Worm (Caenorhabditis elegans) whole organism, L1 larva: ENCODE measurements around the gene exos-4.2.

Source experiments
- C04F5.9 ChIP-seq: sonication (generic microtip); optimal IDR thresholded peaks from 2 replicates; lab custom pipeline; 2016; ENCODE audit warnings: missing genetic modification characterization, missing compliant biosample characterization
- C16A3.4 ChIP-seq: fragments of 150-350 bp; optimal IDR thresholded peaks from 2 replicates; lab custom pipeline; 2014; ENCODE audit warnings: missing biosample characterization, missing genetic modification characterization
- C34B4.2 ChIP-seq: sonication (generic microtip); optimal IDR thresholded peaks from 2 replicates; lab custom pipeline; 2017; ENCODE audit warnings: mild to moderate bottlenecking, missing genetic modification characterization, missing compliant biosample characterization
- blmp-1 ChIP-seq: fragments of 150-350 bp; optimal IDR thresholded peaks from 2 replicates; lab custom pipeline; 2014; ENCODE audit warnings: missing biosample characterization, missing genetic modification characterization
- ceh-63 ChIP-seq: fragments of 200-800 bp; sonication (Bioruptor generic); optimal IDR thresholded peaks from 2 replicates; lab custom pipeline; 2018; ENCODE audit warnings: mild to moderate bottlenecking, missing genetic modification characterization, missing compliant biosample characterization
- ceh-90 ChIP-seq: sonication (generic microtip); optimal IDR thresholded peaks from 2 replicates; lab custom pipeline; 2016; ENCODE audit warnings: missing genetic modification characterization, missing compliant biosample characterization
- dpl-1 ChIP-seq, 3 experiments: fragments of 150-350 bp in 2 of 3; sonication (generic microtip) in 1 of 3; optimal IDR thresholded peaks; 2 replicates each; lab custom pipeline; 2014 to 2017; ENCODE audit warnings: missing biosample characterization in 3 of 3, missing genetic modification characterization in 3 of 3, missing genetic modification reagents in 3 of 3
- efl-1 ChIP-seq, 4 experiments: fragments of 150-350 bp; optimal IDR thresholded peaks in 3 of 4; peaks in 1 of 4; 1 replicate in 1 of 4; 2 replicates in 3 of 4; lab custom pipeline; 2014; ENCODE audit warnings: missing biosample characterization in 2 of 4, missing genetic modification characterization in 2 of 4, missing genetic modification reagents in 2 of 4
- egl-13 ChIP-seq: sonication (generic microtip); optimal IDR thresholded peaks from 2 replicates; lab custom pipeline; 2016; ENCODE audit warnings: missing genotype, missing genetic modification reagents, missing genetic modification characterization, missing compliant biosample characterization
- elt-2 ChIP-seq: sonication (generic microtip); optimal IDR thresholded peaks from 2 replicates; lab custom pipeline; 2016; ENCODE audit warnings: missing genetic modification characterization, mild to moderate bottlenecking, inconsistent platforms, missing compliant biosample characterization, missing genetic modification reagents
- elt-3 ChIP-seq, 6 experiments: fragments of 150-350 bp in 1 of 6; sonication (generic microtip); optimal IDR thresholded peaks; 2 replicates each; lab custom pipeline; 2017 to 2018; ENCODE audit warnings: missing biosample characterization in 6 of 6, missing genetic modification characterization in 6 of 6, inconsistent platforms in 1 of 6
- fkh-8 ChIP-seq: sonication (generic microtip); optimal IDR thresholded peaks from 2 replicates; lab custom pipeline; 2016; ENCODE audit warnings: mild to moderate bottlenecking, missing genetic modification characterization, missing compliant biosample characterization
- fos-1 ChIP-seq: fragments of 150-350 bp; optimal IDR thresholded peaks from 2 replicates; lab custom pipeline; 2014; ENCODE audit warnings: missing biosample characterization, missing genetic modification characterization
- irx-1 ChIP-seq: sonication (generic microtip); optimal IDR thresholded peaks from 2 replicates; lab custom pipeline; 2016; ENCODE audit warnings: missing genetic modification characterization, missing compliant biosample characterization
- lin-14 ChIP-seq: fragments of 200-800 bp; sonication (Bioruptor generic); optimal IDR thresholded peaks from 2 replicates; lab custom pipeline; 2018; ENCODE audit warnings: mild to moderate bottlenecking, missing genetic modification characterization, moderate library complexity, missing compliant biosample characterization
- lin-15B ChIP-seq: fragments of 150-350 bp; sonication (generic microtip); optimal IDR thresholded peaks from 3 replicates; lab custom pipeline; 2014; ENCODE audit warnings: missing biosample characterization, missing genetic modification characterization
- lin-35 ChIP-seq, 2 experiments: fragments of 150-350 bp; optimal IDR thresholded peaks; 2 replicates each; lab custom pipeline; 2014; ENCODE audit warnings: missing biosample characterization in 2 of 2, missing genetic modification characterization in 2 of 2, missing genetic modification reagents in 2 of 2
- lsy-2 ChIP-seq, 2 experiments: fragments of 150-350 bp; optimal IDR thresholded peaks; 2 replicates each; lab custom pipeline; 2014; ENCODE audit warnings: missing biosample characterization in 2 of 2, missing genetic modification characterization in 2 of 2
- mab-9 ChIP-seq: fragments of 200-800 bp; sonication (Bioruptor generic); IDR thresholded peaks from 2 replicates; pipeline ENCODE4 v1.3.6; 2022; ENCODE audit warnings: missing genetic modification reagents, missing genetic modification characterization, missing compliant biosample characterization
- mdl-1 ChIP-seq, 2 experiments: fragments of 150-350 bp; optimal IDR thresholded peaks; 2 replicates each; lab custom pipeline; 2014 to 2017; ENCODE audit warnings: missing biosample characterization in 2 of 2, missing genetic modification characterization in 2 of 2, inconsistent platforms in 1 of 2
- mep-1 ChIP-seq: fragments of 150-350 bp; optimal IDR thresholded peaks from 2 replicates; lab custom pipeline; 2014; ENCODE audit warnings: missing biosample characterization, missing genetic modification characterization
- nhr-12 ChIP-seq: sonication (generic microtip); optimal IDR thresholded peaks from 2 replicates; lab custom pipeline; 2017; ENCODE audit warnings: missing biosample characterization, missing genetic modification characterization
- nhr-20 ChIP-seq: sonication (generic microtip); optimal IDR thresholded peaks from 2 replicates; lab custom pipeline; 2016; ENCODE audit warnings: mild to moderate bottlenecking, missing genetic modification characterization, missing compliant biosample characterization
- nhr-237 ChIP-seq: fragments of 150-350 bp; optimal IDR thresholded peaks from 2 replicates; lab custom pipeline; 2014; ENCODE audit warnings: missing biosample characterization, missing genetic modification characterization
- nhr-28 ChIP-seq: fragments of 150-350 bp; optimal IDR thresholded peaks from 2 replicates; lab custom pipeline; 2014; ENCODE audit warnings: missing biosample characterization, missing genetic modification characterization
- nhr-47 ChIP-seq: sonication (generic microtip); optimal IDR thresholded peaks from 2 replicates; lab custom pipeline; 2016; ENCODE audit warnings: mild to moderate bottlenecking, missing genetic modification characterization, moderate library complexity, missing compliant biosample characterization
- nhr-71 ChIP-seq: sonication (generic microtip); optimal IDR thresholded peaks from 2 replicates; lab custom pipeline; 2016; ENCODE audit warnings: mild to moderate bottlenecking, missing genetic modification characterization, moderate library complexity, missing compliant biosample characterization
- nhr-76 ChIP-seq: sonication (generic microtip); optimal IDR thresholded peaks from 2 replicates; lab custom pipeline; 2017; ENCODE audit warnings: missing biosample characterization, missing genetic modification characterization
- nhr-77 ChIP-seq: fragments of 150-350 bp; optimal IDR thresholded peaks from 2 replicates; lab custom pipeline; 2014; ENCODE audit warnings: missing biosample characterization, missing genetic modification characterization
- nhr-85 ChIP-seq: sonication (generic microtip); peaks from one replicate; lab custom pipeline; 2016; ENCODE audit warnings: missing genetic modification characterization, inconsistent platforms, missing compliant biosample characterization
- pag-3 ChIP-seq: sonication (generic microtip); optimal IDR thresholded peaks from 2 replicates; lab custom pipeline; 2017; ENCODE audit warnings: missing genetic modification characterization, mild to moderate bottlenecking, missing compliant biosample characterization, antibody characterized with exemption, borderline replicate concordance; ENCODE audit not compliant: insufficient read depth
- rnt-1 ChIP-seq: sonication (generic microtip); optimal IDR thresholded peaks from 2 replicates; lab custom pipeline; 2016; ENCODE audit warnings: mild to moderate bottlenecking, missing genetic modification characterization, moderate library complexity, missing compliant biosample characterization
- skn-1 ChIP-seq: fragments of 150-350 bp; optimal IDR thresholded peaks from 2 replicates; lab custom pipeline; 2014; ENCODE audit warnings: missing biosample characterization, missing genetic modification characterization
- sox-4 ChIP-seq: sonication (generic microtip); optimal IDR thresholded peaks from 2 replicates; lab custom pipeline; 2016; ENCODE audit warnings: missing genetic modification characterization, missing compliant biosample characterization
- unc-130 ChIP-seq: fragments of 150-350 bp; optimal IDR thresholded peaks from 2 replicates; lab custom pipeline; 2017; ENCODE audit warnings: missing biosample characterization, missing genetic modification characterization, inconsistent platforms
- xbp-1 ChIP-seq: sonication (generic microtip); optimal IDR thresholded peaks from 2 replicates; lab custom pipeline; 2016; ENCODE audit warnings: missing genetic modification characterization, missing compliant biosample characterization
- ztf-11 ChIP-seq, 2 experiments: sonication (generic microtip); optimal IDR thresholded peaks; 2 replicates each; lab custom pipeline; 2016 to 2017; ENCODE audit warnings: missing genetic modification characterization in 2 of 2, missing biosample characterization in 1 of 2, missing compliant biosample characterization in 1 of 2

exos-4.2 gene

DNA sequence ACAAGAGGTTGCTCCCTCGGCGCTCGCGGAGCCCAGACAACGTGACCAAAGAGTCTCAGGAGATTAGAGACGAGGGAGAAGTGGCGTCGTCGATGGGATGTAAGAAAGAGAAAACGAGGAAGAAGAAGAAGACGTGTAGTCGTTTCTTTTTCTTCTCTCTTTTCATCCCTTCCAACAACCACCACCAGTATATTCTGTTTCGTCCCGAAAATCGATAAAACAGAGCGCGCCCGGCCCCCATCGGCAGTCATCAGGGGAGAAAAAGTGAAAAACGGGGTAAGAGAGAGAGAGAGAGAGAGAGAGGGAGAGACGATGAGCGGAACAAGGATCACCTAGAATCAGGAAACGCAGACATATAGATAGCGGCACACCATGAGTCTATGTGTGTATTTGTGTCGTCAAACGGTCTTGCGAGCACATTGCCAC is 27.9 kb downstream of the exos-4.2 start (continued):
- TF ChIP-seq elt-3 (tag; optimal IDR thresholded peaks at IDR 0.05; lab: Kevin White, UChicago) (peak in 2 of 6 experiments; percentile 14 to 52), skn-1 (tag; lab: Kevin White, UChicago) (peak; percentile 56), mdl-1 (tag; optimal IDR thresholded peaks at IDR 0.05; lab: Kevin White, UChicago) (peak; percentile 55 to 69)

DNA sequence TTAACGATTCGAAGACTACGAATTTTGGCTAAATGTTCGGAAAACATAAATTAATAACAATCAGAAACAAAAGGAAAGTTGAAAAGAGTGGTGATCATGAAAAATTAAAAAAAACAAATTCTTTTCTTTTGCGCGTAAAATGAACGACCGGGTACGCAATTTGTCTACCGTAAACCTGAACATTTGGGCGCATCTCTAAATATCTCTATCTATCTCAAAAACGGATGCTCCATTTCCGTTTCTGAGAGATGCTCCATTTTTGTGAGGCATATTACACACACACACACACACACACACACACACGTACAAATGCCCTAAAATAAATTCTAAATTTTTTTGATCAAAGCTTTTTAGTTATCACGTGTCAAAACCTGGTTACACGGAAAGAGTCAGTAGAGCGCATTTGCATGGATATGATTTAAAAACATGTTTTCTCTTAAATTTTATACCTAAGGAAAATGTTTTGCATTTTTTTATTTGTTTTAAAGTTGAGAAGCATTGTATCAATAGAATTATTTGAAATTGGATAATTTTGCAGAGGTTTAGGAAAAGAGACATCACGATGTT is 29.1 kb downstream of the exos-4.2 start:
- TF ChIP-seq elt-2 (tag; lab: Kevin White, UChicago) (no peak), nhr-85 (tag; lab: Kevin White, UChicago) (peak; percentile 7), mab-9 (GFP tag; lab: Robert Waterston, UW) (no peak), dpl-1 (GFP tag; optimal IDR thresholded peaks at IDR 0.05; lab: Kevin White, UChicago) (peak in 1 of 3 experiments; percentile 45), ceh-63 (GFP tag; lab: Kevin White, UChicago) (no peak), efl-1 (optimal IDR thresholded peaks at IDR 0.05; lab: Kevin White, UChicago) (peak in 1 of 2 experiments; percentile 7), efl-1 (GFP tag; optimal IDR thresholded peaks at IDR 0.05 in 1 of 2; lab: Kevin White, UChicago) (peak; percentile 16 to 28), fkh-8 (peak; percentile 59), mdl-1 (tag; optimal IDR thresholded peaks at IDR 0.05; lab: Kevin White, UChicago) (peak in 1 of 2 experiments; percentile 1), nhr-71 (peak; percentile 37), C04F5.9 (tag; lab: Kevin White, UChicago) (no peak), egl-13 (tag; lab: Kevin White, UChicago) (peak; percentile 29), nhr-12 (tag; lab: Kevin White, UChicago) (no peak), nhr-47 (tag; lab: Kevin White, UChicago) (peak; percentile 1), nhr-237 (tag; lab: Kevin White, UChicago) (no peak), lsy-2 (tag; optimal IDR thresholded peaks at IDR 0.05; lab: Kevin White, UChicago) (peak; percentile 49 to 73), skn-1 (tag; lab: Kevin White, UChicago) (peak; percentile 0), irx-1 (tag; lab: Kevin White, UChicago) (no peak)

DNA sequence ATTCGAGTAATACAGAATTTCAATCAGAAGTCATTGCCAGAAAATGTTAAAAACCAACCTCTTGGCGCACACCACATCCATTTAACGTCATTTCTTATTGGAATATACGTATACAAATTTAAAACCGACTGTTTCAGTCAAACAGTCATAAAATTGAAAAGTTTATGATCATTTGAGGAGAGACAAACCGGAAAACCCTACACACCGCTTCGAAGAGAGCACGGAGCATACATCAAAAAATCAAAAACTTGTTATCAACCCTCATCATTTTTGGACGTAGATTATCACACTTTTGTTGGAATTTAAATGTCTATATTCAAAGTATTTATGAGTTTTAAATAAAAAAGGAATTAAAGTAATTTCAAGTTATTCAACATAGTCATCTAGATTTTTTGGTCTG is 31.0 kb downstream of the exos-4.2 start, which contains the start of gene T24C4.10:
Gene T24C4.10, minus strand, starts transcription at position 230 of the 400 bp plus-strand sequence.
- peak in 1 of 2 experiments; percentile 10 for TF ChIP-seq lin-35 (GFP tag; optimal IDR thresholded peaks at IDR 0.05; lab: Kevin White, UChicago)
- TF ChIP-seq ceh-63 (GFP tag; lab: Kevin White, UChicago): no peak

DNA sequence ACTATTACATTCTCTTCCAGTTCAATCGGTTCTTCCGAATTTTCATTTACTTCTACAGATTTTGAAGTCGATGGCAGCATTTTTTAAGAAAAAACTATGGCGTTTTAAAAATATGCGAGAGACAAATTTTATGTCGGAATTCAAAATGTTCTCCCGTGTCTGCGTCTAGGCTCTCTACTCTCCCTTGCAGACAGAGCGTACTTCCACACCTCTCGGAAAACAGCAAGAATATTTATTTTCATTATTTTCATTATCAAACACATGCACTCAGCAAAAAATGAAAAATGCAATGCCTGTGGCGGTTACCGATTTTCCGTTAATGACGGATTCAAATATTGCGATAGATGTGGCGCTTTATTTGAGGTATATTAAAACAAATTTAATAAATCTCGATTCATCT is 35.5 kb downstream of the exos-4.2 start, which contains the start of the genes ztf-18 and F23H11.2:
Gene ztf-18, minus strand, starts transcription at position 188 of the 400 bp plus-strand sequence.
Gene F23H11.2, plus strand, starts transcription at position 223 of the 400 bp plus-strand sequence.
- peak; percentile 1 for TF ChIP-seq lin-15B (tag; lab: Kevin White, UChicago)
- peak in 1 of 2 experiments; percentile 43 for TF ChIP-seq lin-35 (GFP tag; optimal IDR thresholded peaks at IDR 0.05; lab: Kevin White, UChicago)
- TF ChIP-seq efl-1 (optimal IDR thresholded peaks at IDR 0.05; lab: Kevin White, UChicago): no peak
- peak; percentile 10 to 71 for TF ChIP-seq efl-1 (GFP tag; optimal IDR thresholded peaks at IDR 0.05 in 1 of 2; lab: Kevin White, UChicago)
- TF ChIP-seq blmp-1 (tag; lab: Kevin White, UChicago): peak; percentile 37
- TF ChIP-seq pag-3: no peak
- TF ChIP-seq unc-130 (tag; lab: Kevin White, UChicago): no peak
- TF ChIP-seq dpl-1 (GFP tag; optimal IDR thresholded peaks at IDR 0.05; lab: Kevin White, UChicago): peak in 2 of 3 experiments; percentile 7 to 18
- TF ChIP-seq, all 84 proteins: peak for 5

DNA sequence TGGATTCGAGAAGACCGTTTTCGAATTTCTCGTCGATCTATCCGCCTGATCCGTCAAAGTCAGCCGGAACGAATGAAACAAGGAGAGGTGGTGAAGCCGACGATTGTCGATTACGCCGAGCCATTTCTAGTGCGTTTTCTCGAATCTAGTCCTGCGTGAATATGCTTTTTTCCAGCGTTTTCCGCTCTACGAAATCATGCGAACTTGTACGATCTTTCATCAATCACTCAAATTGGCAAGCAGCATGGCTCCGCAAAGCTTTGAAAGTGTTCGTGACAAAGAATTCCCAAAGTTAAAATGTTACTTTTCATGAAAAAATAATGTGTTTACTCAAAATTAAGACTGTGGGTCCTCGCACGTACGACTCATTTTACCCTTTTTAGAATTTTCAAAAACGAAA is 36.9 kb downstream of the exos-4.2 start:
- no peak for TF ChIP-seq ztf-11 (tag; optimal IDR thresholded peaks at IDR 0.05; lab: Kevin White, UChicago)
- TF ChIP-seq nhr-77: no peak
- no peak for TF ChIP-seq nhr-28 (tag; lab: Kevin White, UChicago)
- TF ChIP-seq C04F5.9 (tag; lab: Kevin White, UChicago): no peak
- no peak for TF ChIP-seq lin-14
- TF ChIP-seq nhr-76 (tag; lab: Kevin White, UChicago): no peak

DNA sequence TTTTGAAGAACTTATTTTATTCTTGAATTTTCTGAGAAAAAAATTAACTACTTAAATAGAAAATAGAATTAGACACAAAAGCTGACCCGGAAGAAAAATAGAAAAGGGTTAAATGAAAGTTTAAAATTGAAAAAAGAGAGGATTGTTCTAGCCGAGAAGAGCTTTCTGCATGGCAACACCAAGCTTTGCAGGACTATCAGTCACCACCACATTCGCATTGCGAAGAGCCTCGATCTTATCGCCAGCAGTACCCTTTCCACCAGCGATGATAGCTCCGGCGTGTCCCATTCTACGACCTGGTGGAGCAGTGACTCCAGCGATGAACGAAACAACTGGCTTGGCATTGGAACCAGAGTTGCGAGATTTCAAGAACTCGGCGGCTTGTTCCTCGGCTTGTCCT is 40.1 kb downstream of the exos-4.2 start:
- no peak for TF ChIP-seq fos-1 (tag; lab: Kevin White, UChicago)
- TF ChIP-seq ceh-90 (tag; lab: Kevin White, UChicago): no peak
- no peak for TF ChIP-seq nhr-76 (tag; lab: Kevin White, UChicago)
- no peak for TF ChIP-seq nhr-12 (tag; lab: Kevin White, UChicago)
- no peak for TF ChIP-seq rnt-1 (tag; lab: Kevin White, UChicago)
- TF ChIP-seq mab-9 (GFP tag; lab: Robert Waterston, UW): no peak
- no peak for TF ChIP-seq blmp-1 (tag; lab: Kevin White, UChicago)
- TF ChIP-seq C34B4.2: no peak
- TF ChIP-seq nhr-20: no peak
- TF ChIP-seq sox-4 (tag; lab: Kevin White, UChicago): no peak
- no peak for TF ChIP-seq C04F5.9 (tag; lab: Kevin White, UChicago)
- no peak for TF ChIP-seq nhr-85 (tag; lab: Kevin White, UChicago)
- no peak for TF ChIP-seq C16A3.4 (tag; lab: Kevin White, UChicago)
- TF ChIP-seq nhr-28 (tag; lab: Kevin White, UChicago): no peak
- TF ChIP-seq xbp-1 (tag; lab: Kevin White, UChicago): no peak
- no peak for TF ChIP-seq mep-1 (tag; lab: Kevin White, UChicago)
